Worm (Caenorhabditis elegans): ENCODE data around the gene F25B4.7.

The F25B4.7 gene

DNA sequence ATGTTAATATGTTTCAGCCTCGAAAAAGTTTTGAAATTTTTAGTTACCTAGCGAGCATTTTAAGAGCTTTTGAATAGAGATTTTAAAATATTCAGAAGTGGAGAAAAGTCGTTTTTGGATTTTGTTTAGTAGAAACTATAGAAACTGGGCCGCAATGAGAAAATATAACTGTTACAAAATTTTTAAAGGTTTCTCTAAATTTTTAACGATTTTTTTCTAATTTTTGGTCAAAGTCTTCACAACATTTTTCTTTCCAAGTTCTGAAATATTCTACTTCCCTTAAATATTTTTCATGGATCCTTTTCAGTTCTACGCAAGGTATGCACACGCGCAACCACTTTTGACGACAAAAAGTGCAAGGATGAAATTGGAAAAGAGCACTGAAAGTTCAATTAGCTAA is 18.5 kb upstream of the F25B4.7 start, which contains the start of gene peli-1:
Gene peli-1 (plus strand): TSS at position 301 of the 400 bp plus-strand sequence.
- no peak for TF ChIP-seq elt-3 (tag; optimal IDR thresholded peaks at IDR 0.05)
- TF ChIP-seq nhr-71 (tag; optimal IDR thresholded peaks at IDR 0.05), result no peak
- no peak for TF ChIP-seq ceh-8 (GFP tag; optimal IDR thresholded peaks at IDR 0.05)
- TF ChIP-seq irx-1 (tag; optimal IDR thresholded peaks at IDR 0.05), result no peak
- no peak for TF ChIP-seq nhr-237 (tag; optimal IDR thresholded peaks at IDR 0.05)
- TF ChIP-seq nhr-85 (tag), result no peak
- no peak for TF ChIP-seq nhr-76 (tag; optimal IDR thresholded peaks at IDR 0.05)
- TF ChIP-seq snu-23 (GFP tag; optimal IDR thresholded peaks at IDR 0.05), result no peak
- TF ChIP-seq nhr-11 (tag; optimal IDR thresholded peaks at IDR 0.05), result no peak
- TF ChIP-seq ama-1 (optimal IDR thresholded peaks at IDR 0.05), result no peak
- TF ChIP-seq tbx-2 (tag; optimal IDR thresholded peaks at IDR 0.05), result no peak
- TF ChIP-seq lsy-2 (tag; optimal IDR thresholded peaks at IDR 0.05), result no peak

DNA sequence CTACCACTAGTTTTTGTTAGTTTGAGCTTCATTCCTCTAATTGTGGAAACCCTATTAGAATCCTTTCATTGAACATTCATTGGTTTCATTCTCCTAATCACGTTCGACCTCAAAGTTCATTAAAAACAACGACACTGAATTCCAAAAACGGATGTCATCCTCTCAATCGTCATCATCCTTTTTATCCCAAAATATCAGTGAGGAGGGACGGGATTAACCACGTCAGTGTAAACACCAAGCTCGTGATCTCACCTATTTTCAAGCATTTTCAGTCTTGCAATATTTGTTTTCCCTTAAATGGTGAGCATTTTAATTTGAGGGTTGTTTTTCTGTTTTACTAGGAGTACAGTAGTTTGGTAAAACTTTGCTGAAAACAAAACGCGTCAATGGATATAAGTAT is 17.4 kb upstream of the F25B4.7 start:
- TF ChIP-seq elt-2 (tag; optimal IDR thresholded peaks at IDR 0.05) (no peak), unc-86 (tag; optimal IDR thresholded peaks at IDR 0.05) (no peak), nhr-85 (tag) (no peak), isw-1 (GFP tag; IDR thresholded peaks at IDR 0.05) (no peak), nhr-19 (GFP tag; conservative IDR thresholded peaks at IDR 0.05) (0 out of 2 replicates have a peak, but pooled peaks have one; percentile 12), pax-3 (tag; optimal IDR thresholded peaks at IDR 0.05) (peak; percentile 73), hpl-2 (GFP tag; optimal IDR thresholded peaks at IDR 0.05) (no peak), sox-4 (tag; optimal IDR thresholded peaks at IDR 0.05) (peak; percentile 43), C16A3.4 (tag; optimal IDR thresholded peaks at IDR 0.05) (no peak), mab-9 (GFP tag; IDR thresholded peaks at IDR 0.05) (no peak), lin-15B (tag; optimal IDR thresholded peaks at IDR 0.05) (no peak), xbp-1 (tag; optimal IDR thresholded peaks at IDR 0.05) (no peak), C04F5.9 (tag; optimal IDR thresholded peaks at IDR 0.05) (no peak), pqm-1 (tag; optimal IDR thresholded peaks at IDR 0.05) (no peak), skn-1 (tag; optimal IDR thresholded peaks at IDR 0.05) (no peak), egl-27 (tag; optimal IDR thresholded peaks at IDR 0.05) (no peak), lin-14 (GFP tag; optimal IDR thresholded peaks at IDR 0.05) (no peak), fos-1 (tag; optimal IDR thresholded peaks at IDR 0.05) (peak; percentile 11), lin-35 (GFP tag; optimal IDR thresholded peaks at IDR 0.05) (no peak), nhr-47 (tag; optimal IDR thresholded peaks at IDR 0.05) (peak; percentile 37), unc-62 (GFP tag; optimal IDR thresholded peaks at IDR 0.05) (no peak), egl-13 (tag; optimal IDR thresholded peaks at IDR 0.05) (peak; percentile 24), sup-37 (GFP tag; optimal IDR thresholded peaks at IDR 0.05) (no peak), nhr-71 (tag; optimal IDR thresholded peaks at IDR 0.05) (peak; percentile 66), zag-1 (tag; optimal IDR thresholded peaks at IDR 0.05) (no peak), hlh-4 (tag; optimal IDR thresholded peaks at IDR 0.05) (no peak), unc-30 (tag; optimal IDR thresholded peaks at IDR 0.05) (no peak), nhr-28 (tag; optimal IDR thresholded peaks at IDR 0.05) (no peak), unc-130 (tag; optimal IDR thresholded peaks at IDR 0.05) (no peak), dsc-1 (tag; optimal IDR thresholded peaks at IDR 0.05) (peak; percentile 91), lsy-2 (tag; optimal IDR thresholded peaks at IDR 0.05) (no peak), blmp-1 (tag; optimal IDR thresholded peaks at IDR 0.05) (no peak), sptf-1 (tag; optimal IDR thresholded peaks at IDR 0.05) (no peak), fkh-8 (tag; optimal IDR thresholded peaks at IDR 0.05) (peak; percentile 85)

DNA sequence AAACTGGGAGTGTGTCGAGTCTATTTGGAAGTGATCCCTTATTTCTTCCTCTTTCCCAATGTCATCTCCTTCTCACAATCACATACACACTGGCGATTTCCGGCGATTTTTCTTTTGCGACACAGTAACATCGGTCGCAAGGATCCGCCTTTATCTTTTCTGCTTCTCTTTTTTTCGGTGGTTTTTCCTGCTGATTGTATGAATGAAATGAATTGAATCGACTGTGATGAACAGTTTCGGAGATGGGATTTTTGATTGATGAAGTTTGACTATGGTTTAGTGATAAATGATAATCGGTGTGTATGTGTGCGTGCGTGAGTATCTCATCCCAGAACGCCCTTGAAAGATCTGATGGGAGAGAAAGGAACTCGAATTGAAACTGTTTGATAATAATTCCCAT is 14.1 kb upstream of the F25B4.7 start:
- no peak for TF ChIP-seq unc-30 (tag; optimal IDR thresholded peaks at IDR 0.05)
- no peak for TF ChIP-seq sptf-1 (tag; optimal IDR thresholded peaks at IDR 0.05)
- TF ChIP-seq ztf-4 (tag; optimal IDR thresholded peaks at IDR 0.05), result peak; percentile 8
- TF ChIP-seq dpl-1 (GFP tag; optimal IDR thresholded peaks at IDR 0.05), result no peak
- no peak for TF ChIP-seq C16A3.4 (tag; optimal IDR thresholded peaks at IDR 0.05)
- TF ChIP-seq nhr-12 (tag; optimal IDR thresholded peaks at IDR 0.05), result no peak
- TF ChIP-seq nhr-90 (tag; optimal IDR thresholded peaks at IDR 0.05; ENCODE audit: poor library complexity), result peak; percentile 36
- no peak for TF ChIP-seq nhr-85 (tag)
- no peak for TF ChIP-seq nhr-84 (tag; optimal IDR thresholded peaks at IDR 0.05)
- TF ChIP-seq irx-1 (tag; optimal IDR thresholded peaks at IDR 0.05), result no peak
- TF ChIP-seq blmp-1 (tag; optimal IDR thresholded peaks at IDR 0.05), result peak; percentile 84
- TF ChIP-seq xbp-1 (tag; optimal IDR thresholded peaks at IDR 0.05), result no peak
- no peak for TF ChIP-seq elt-2 (tag; optimal IDR thresholded peaks at IDR 0.05)
- no peak for TF ChIP-seq egl-27 (tag; optimal IDR thresholded peaks at IDR 0.05)
- no peak for TF ChIP-seq ceh-8 (GFP tag; optimal IDR thresholded peaks at IDR 0.05)
- TF ChIP-seq ceh-82 (tag; optimal IDR thresholded peaks at IDR 0.05), result no peak
- no peak for TF ChIP-seq ces-1 (GFP tag; optimal IDR thresholded peaks at IDR 0.05)
- no peak for TF ChIP-seq nhr-77 (tag; optimal IDR thresholded peaks at IDR 0.05)
- TF ChIP-seq swsn-7 (tag; optimal IDR thresholded peaks at IDR 0.05), result no peak
